Worm (Caenorhabditis elegans): ENCODE results near the gene aagr-1.

aagr-1 gene

ce11 chrIV:8366295-8366694 is at the start of gene aagr-1:
aagr-1 (plus strand) TSS chrIV:8366521.
- no peak for TF ChIP-seq T22C8.4 (GFP tag; IDR thresholded peaks at IDR 0.05)
- no peak for TF ChIP-seq ref-1 (GFP tag; conservative IDR thresholded peaks at IDR 0.05)
- no peak for TF ChIP-seq cog-1 (tag; optimal IDR thresholded peaks at IDR 0.05)
- TF ChIP-seq med-1 (GFP tag; optimal IDR thresholded peaks at IDR 0.05; ENCODE audit: insufficient read depth) = no peak
- TF ChIP-seq tab-1 (GFP tag; IDR thresholded peaks at IDR 0.05) = no peak
- no peak for TF ChIP-seq ztf-29 (GFP tag; IDR thresholded peaks at IDR 0.05)
- no peak for TF ChIP-seq klf-2 (GFP tag; conservative IDR thresholded peaks at IDR 0.05)
- no peak for TF ChIP-seq ztf-23 (GFP tag; IDR thresholded peaks at IDR 0.05)
- no peak for TF ChIP-seq flt-1 (GFP tag; IDR thresholded peaks at IDR 0.05)

ce11 chrIV:8317800-8318199 is 48.5 kb upstream of the aagr-1 start:
- no peak for TF ChIP-seq ztf-29 (GFP tag; IDR thresholded peaks at IDR 0.05)
- no peak for TF ChIP-seq T22C8.4 (GFP tag; IDR thresholded peaks at IDR 0.05)
- TF ChIP-seq med-1 (GFP tag; optimal IDR thresholded peaks at IDR 0.05; ENCODE audit: insufficient read depth) = no peak
- no peak for TF ChIP-seq tab-1 (GFP tag; IDR thresholded peaks at IDR 0.05)
- no peak for TF ChIP-seq ref-1 (GFP tag; conservative IDR thresholded peaks at IDR 0.05)
- no peak for TF ChIP-seq klf-2 (GFP tag; conservative IDR thresholded peaks at IDR 0.05)
- no peak for TF ChIP-seq flt-1 (GFP tag; IDR thresholded peaks at IDR 0.05)
- no peak for TF ChIP-seq ztf-23 (GFP tag; IDR thresholded peaks at IDR 0.05)
- no peak for TF ChIP-seq cog-1 (tag; optimal IDR thresholded peaks at IDR 0.05)

- TF ChIP-seq ztf-23 (GFP tag; IDR thresholded peaks at IDR 0.05) = no peak
- TF ChIP-seq med-1 (GFP tag; optimal IDR thresholded peaks at IDR 0.05; ENCODE audit: insufficient read depth) = no peak
These were observed 47.5 kb upstream of the aagr-1 start for ce11 chrIV:8318799-8319198.

ce11 chrIV:8325667-8326066 is 40.7 kb upstream of the aagr-1 start, which contains the start of gene F35H10.3:
F35H10.3 (plus strand) TSS chrIV:8325967.
- TF ChIP-seq flt-1 (GFP tag; IDR thresholded peaks at IDR 0.05) (no peak), klf-2 (GFP tag; conservative IDR thresholded peaks at IDR 0.05) (no peak), ztf-29 (GFP tag; IDR thresholded peaks at IDR 0.05) (no peak), med-1 (GFP tag; optimal IDR thresholded peaks at IDR 0.05; ENCODE audit: insufficient read depth) (no peak), T22C8.4 (GFP tag; IDR thresholded peaks at IDR 0.05) (no peak), tab-1 (GFP tag; IDR thresholded peaks at IDR 0.05) (no peak), ztf-23 (GFP tag; IDR thresholded peaks at IDR 0.05) (no peak), cog-1 (tag; optimal IDR thresholded peaks at IDR 0.05) (no peak), ref-1 (GFP tag; conservative IDR thresholded peaks at IDR 0.05) (no peak)

ce11 chrIV:8328913-8329312 is 37.4 kb upstream of the aagr-1 start, which contains the start of gene F35H10.2:
F35H10.2 (plus strand) TSS chrIV:8329213.
- no peak for TF ChIP-seq T22C8.4 (GFP tag; IDR thresholded peaks at IDR 0.05)
- TF ChIP-seq klf-2 (GFP tag; conservative IDR thresholded peaks at IDR 0.05) = no peak
- no peak for TF ChIP-seq flt-1 (GFP tag; IDR thresholded peaks at IDR 0.05)
- no peak for TF ChIP-seq ztf-29 (GFP tag; IDR thresholded peaks at IDR 0.05)
- no peak for TF ChIP-seq ztf-23 (GFP tag; IDR thresholded peaks at IDR 0.05)
- TF ChIP-seq med-1 (GFP tag; optimal IDR thresholded peaks at IDR 0.05; ENCODE audit: insufficient read depth) = no peak
- TF ChIP-seq ref-1 (GFP tag; conservative IDR thresholded peaks at IDR 0.05) = no peak
- TF ChIP-seq cog-1 (tag; optimal IDR thresholded peaks at IDR 0.05) = no peak
- no peak for TF ChIP-seq tab-1 (GFP tag; IDR thresholded peaks at IDR 0.05)

- TF ChIP-seq cog-1 (tag; optimal IDR thresholded peaks at IDR 0.05) (no peak), ztf-23 (GFP tag; IDR thresholded peaks at IDR 0.05) (no peak)
These were observed 33.8 kb upstream of the aagr-1 start, which contains the start of gene lys-10 for ce11 chrIV:8332526-8332925. lys-10 (plus strand) TSS chrIV:8332826.

- TF ChIP-seq T22C8.4 (GFP tag; IDR thresholded peaks at IDR 0.05) = no peak
- no peak for TF ChIP-seq ztf-23 (GFP tag; IDR thresholded peaks at IDR 0.05)
- no peak for TF ChIP-seq flt-1 (GFP tag; IDR thresholded peaks at IDR 0.05)
- no peak for TF ChIP-seq cog-1 (tag; optimal IDR thresholded peaks at IDR 0.05)
- TF ChIP-seq klf-2 (GFP tag; conservative IDR thresholded peaks at IDR 0.05) = no peak
- no peak for TF ChIP-seq tab-1 (GFP tag; IDR thresholded peaks at IDR 0.05)
These were observed 33.3 kb upstream of the aagr-1 start for ce11 chrIV:8333034-8333433.

- TF ChIP-seq cog-1 (tag; optimal IDR thresholded peaks at IDR 0.05) (no peak), tab-1 (GFP tag; IDR thresholded peaks at IDR 0.05) (no peak), ref-1 (GFP tag; conservative IDR thresholded peaks at IDR 0.05) (no peak), ztf-23 (GFP tag; IDR thresholded peaks at IDR 0.05) (no peak), T22C8.4 (GFP tag; IDR thresholded peaks at IDR 0.05) (no peak), med-1 (GFP tag; optimal IDR thresholded peaks at IDR 0.05; ENCODE audit: insufficient read depth) (no peak), ztf-29 (GFP tag; IDR thresholded peaks at IDR 0.05) (no peak), flt-1 (GFP tag; IDR thresholded peaks at IDR 0.05) (no peak), klf-2 (GFP tag; conservative IDR thresholded peaks at IDR 0.05) (no peak)
These were observed 32.8 kb upstream of the aagr-1 start for ce11 chrIV:8333554-8333953.

- TF ChIP-seq klf-2 (GFP tag; conservative IDR thresholded peaks at IDR 0.05) = no peak
- no peak for TF ChIP-seq med-1 (GFP tag; optimal IDR thresholded peaks at IDR 0.05; ENCODE audit: insufficient read depth)
- no peak for TF ChIP-seq ref-1 (GFP tag; conservative IDR thresholded peaks at IDR 0.05)
- no peak for TF ChIP-seq flt-1 (GFP tag; IDR thresholded peaks at IDR 0.05)
- TF ChIP-seq T22C8.4 (GFP tag; IDR thresholded peaks at IDR 0.05) = no peak
- TF ChIP-seq ztf-29 (GFP tag; IDR thresholded peaks at IDR 0.05) = no peak
These were observed 32.5 kb upstream of the aagr-1 start, which contains the start of gene his-31 for ce11 chrIV:8333954-8333987. his-31 (minus strand) TSS chrIV:8333983.

ce11 chrIV:8333988-8334863 is 32.1 kb upstream of the aagr-1 start, which contains the start of gene his-32:
his-32 (plus strand) TSS chrIV:8334305.
- peak; percentile 86 for TF ChIP-seq flt-1 (GFP tag; IDR thresholded peaks at IDR 0.05)
- TF ChIP-seq cog-1 (tag; optimal IDR thresholded peaks at IDR 0.05) = peak; percentile 87
- no peak; the same call in 1 of the 2 replicates for TF ChIP-seq ref-1 (GFP tag; conservative IDR thresholded peaks at IDR 0.05)
- peak; percentile 14; the same call in 1 of the 2 replicates for TF ChIP-seq ztf-29 (GFP tag; IDR thresholded peaks at IDR 0.05)
- no peak for TF ChIP-seq med-1 (GFP tag; optimal IDR thresholded peaks at IDR 0.05; ENCODE audit: insufficient read depth)

All from whole organism, midembryonic.